Fruit fly (Drosophila melanogaster): Measurements from ENCODE around the gene GC1.

Gene GC1

DNA sequence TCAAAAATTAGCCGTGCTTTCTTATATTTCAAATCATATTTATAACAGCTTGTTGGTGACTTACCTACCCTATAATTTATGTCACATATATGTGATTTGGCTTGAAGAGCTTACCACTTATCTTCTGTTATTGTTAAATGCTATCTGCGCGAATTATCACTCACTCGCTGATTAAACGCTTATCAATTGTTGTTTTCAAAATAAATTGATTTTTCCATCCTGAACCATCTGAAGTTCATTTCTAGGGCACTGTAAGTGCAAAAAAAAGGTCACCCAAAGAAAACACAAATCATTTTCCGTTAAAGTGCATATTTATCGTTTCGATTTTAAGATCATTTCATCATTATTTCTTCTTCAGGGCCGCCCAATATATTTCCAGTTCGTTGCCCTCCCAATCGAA lies 10.8 kb downstream of the GC1 start:
- no peak for TF ChIP-seq CG7372 (GFP tag; IDR thresholded peaks at IDR 0.05)
- no peak for TF ChIP-seq her (GFP tag; optimal IDR thresholded peaks at IDR 0.05)
- TF ChIP-seq CG17612 (GFP tag; IDR thresholded peaks at IDR 0.05): no peak
- TF ChIP-seq exex (tag; optimal IDR thresholded peaks at IDR 0.05): peak; percentile 68
- TF ChIP-seq Ptx1 (GFP tag; IDR thresholded peaks at IDR 0.05): no peak

DNA sequence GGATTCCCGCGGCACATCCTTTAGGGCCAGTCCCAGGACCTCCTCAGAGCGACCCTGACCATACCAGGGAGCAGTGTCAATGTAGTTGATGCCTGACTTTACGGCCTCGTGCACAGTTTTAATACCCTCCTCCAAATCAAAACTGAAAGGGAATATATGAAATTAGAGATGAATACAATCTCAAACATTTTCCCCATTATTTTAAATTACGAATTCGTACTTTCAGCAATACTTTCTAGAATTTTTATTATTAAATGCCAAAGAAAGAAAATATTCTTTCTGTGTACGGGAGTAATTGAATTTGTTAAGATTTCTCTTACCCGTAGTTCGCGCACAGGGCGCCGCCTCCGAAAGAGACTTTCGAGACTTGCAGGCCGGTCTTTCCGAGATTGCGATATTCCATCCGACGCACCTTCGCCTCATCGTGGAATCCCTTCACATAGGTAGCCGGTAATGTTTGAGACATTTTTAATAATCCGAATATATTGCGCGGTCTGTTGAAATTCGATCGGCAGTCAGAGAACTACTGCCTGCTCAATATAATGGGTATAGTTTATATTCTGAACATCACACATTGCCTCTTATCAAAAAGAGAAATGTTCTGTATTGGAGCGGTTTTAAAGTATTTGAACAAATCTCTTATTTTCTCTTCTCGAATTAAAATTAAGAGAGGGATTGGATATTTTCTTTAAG lies 12.5 kb downstream of the GC1 start, which contains the start of gene CG18547:
Gene CG18547 (minus strand): TSS at position 512 of the 693 bp plus-strand sequence.
- TF ChIP-seq nom (GFP tag; optimal IDR thresholded peaks at IDR 0.05) (peak; percentile 37), D19A (tag; optimal IDR thresholded peaks at IDR 0.05) (peak; percentile 2), ems (GFP tag; optimal IDR thresholded peaks at IDR 0.05) (no peak), NC2α (GFP tag; optimal IDR thresholded peaks at IDR 0.05) (no peak), pita (GFP tag; optimal IDR thresholded peaks at IDR 0.05) (no peak), Eip74EF (GFP tag; optimal IDR thresholded peaks at IDR 0.05) (no peak), CG2120 (GFP tag; optimal IDR thresholded peaks at IDR 0.05) (peak; percentile 0), Hmx (GFP tag; optimal IDR thresholded peaks at IDR 0.05) (no peak), lilli (GFP tag; optimal IDR thresholded peaks at IDR 0.05) (peak; percentile 0), z (GFP tag; IDR thresholded peaks at IDR 0.05) (0 out of 3 replicates have a peak, but pooled peaks have one; percentile 36), CG16813 (GFP tag; IDR thresholded peaks at IDR 0.05; ENCODE audit: partially characterized antibody) (no peak), CG12659 (GFP tag; optimal IDR thresholded peaks at IDR 0.05) (no peak), gce (GFP tag; IDR thresholded peaks at IDR 0.05) (no peak), lab (GFP tag; optimal IDR thresholded peaks at IDR 0.05) (peak; percentile 2), CG9817 (tag; optimal IDR thresholded peaks at IDR 0.05) (no peak), CG3281 (GFP tag; optimal IDR thresholded peaks at IDR 0.05) (no peak), Camta (GFP tag; optimal IDR thresholded peaks at IDR 0.05) (no peak), YL-1 (GFP tag; optimal IDR thresholded peaks at IDR 0.05) (no peak), CG7271 (tag; optimal IDR thresholded peaks at IDR 0.05) (no peak), CG18764 (GFP tag; optimal IDR thresholded peaks at IDR 0.05) (no peak), chinmo (GFP tag; IDR thresholded peaks at IDR 0.05; ENCODE audit: partially characterized antibody) (0 out of 4 replicates have a peak, but pooled peaks have one; percentile 53), CG18011 (GFP tag; optimal IDR thresholded peaks at IDR 0.05) (no peak), NFAT (GFP tag; IDR thresholded peaks at IDR 0.05) (no peak), CG13624 (GFP tag; optimal IDR thresholded peaks at IDR 0.05) (no peak), slbo (GFP tag; IDR thresholded peaks at IDR 0.05) (no peak), slp2 (GFP tag; optimal IDR thresholded peaks at IDR 0.05) (no peak), CG4404 (GFP tag; IDR thresholded peaks at IDR 0.05) (no peak), klu (GFP tag; IDR thresholded peaks at IDR 0.05) (no peak), Jarid2 (GFP tag; optimal IDR thresholded peaks at IDR 0.05) (peak; percentile 66), Nf-YC (tag; optimal IDR thresholded peaks at IDR 0.05) (no peak), sd (tag; optimal IDR thresholded peaks at IDR 0.05) (no peak), sens (GFP tag) (peak; percentile 76), Lim3 (GFP tag; IDR thresholded peaks at IDR 0.05) (no peak), rib (GFP tag; IDR thresholded peaks at IDR 0.05) (no peak), tup (GFP tag; optimal IDR thresholded peaks at IDR 0.05) (no peak), so (GFP tag; IDR thresholded peaks at IDR 0.05) (no peak), Nf-YA (GFP tag; IDR thresholded peaks at IDR 0.05) (no peak), zfh1 (GFP tag; IDR thresholded peaks at IDR 0.05) (no peak), sim (GFP tag; IDR thresholded peaks at IDR 0.05) (no peak), CG8388 (GFP tag; optimal IDR thresholded peaks at IDR 0.05) (no peak), Deaf1 (tag; optimal IDR thresholded peaks at IDR 0.05) (no peak), Bteb2 (GFP tag; optimal IDR thresholded peaks at IDR 0.05) (no peak), CG17612 (GFP tag; IDR thresholded peaks at IDR 0.05) (no peak), Dp (GFP tag; optimal IDR thresholded peaks at IDR 0.05) (no peak), CG34224 (GFP tag; IDR thresholded peaks at IDR 0.05; ENCODE audit: partially characterized antibody) (no peak)
